Worm (Caenorhabditis elegans) whole organism, L4/young adult: ENCODE data around the gene tag-322.

Experiments used
- W03F9.2 ChIP-seq: fragments of 150-350 bp; optimal IDR thresholded peaks from 2 replicates; lab custom pipeline; 2014; ENCODE audit warnings: missing biosample characterization, missing genetic modification characterization
- dao-5 ChIP-seq: sonication (generic microtip); optimal IDR thresholded peaks from 2 replicates; lab custom pipeline; 2016; ENCODE audit warnings: missing genotype, missing genetic modification characterization, moderate library complexity, missing compliant biosample characterization
- him-1 ChIP-seq: sonication (generic microtip); optimal IDR thresholded peaks from 2 replicates; lab custom pipeline; 2016; ENCODE audit warnings: missing genotype, missing genetic modification reagents, missing genetic modification characterization, missing compliant biosample characterization

Gene tag-322

ce11 chrIV:7774206-7774605 lies 11.2 kb downstream of the tag-322 start, which contains the start of the genes hcf-1 and swd-2.2:
hcf-1 (minus strand) TSS chrIV:7774275.
swd-2.2 (plus strand) TSS chrIV:7774411.
- TF ChIP-seq him-1: no peak
- TF ChIP-seq dao-5 (tag; lab: Kevin White, UChicago): no peak
- peak; percentile 46 for TF ChIP-seq W03F9.2

- TF ChIP-seq him-1 (no peak), dao-5 (tag; lab: Kevin White, UChicago) (no peak), W03F9.2 (no peak)
These were observed 15.2 kb downstream of the tag-322 start, which contains the start of gene rdl-1 for ce11 chrIV:7770162-7770561. rdl-1 (minus strand) TSS chrIV:7770262.

ce11 chrIV:7764319-7764718 lies 21.0 kb downstream of the tag-322 start:
- TF ChIP-seq dao-5 (tag; lab: Kevin White, UChicago): no peak
- TF ChIP-seq him-1: no peak
- peak; percentile 37 for TF ChIP-seq W03F9.2

DNA sequence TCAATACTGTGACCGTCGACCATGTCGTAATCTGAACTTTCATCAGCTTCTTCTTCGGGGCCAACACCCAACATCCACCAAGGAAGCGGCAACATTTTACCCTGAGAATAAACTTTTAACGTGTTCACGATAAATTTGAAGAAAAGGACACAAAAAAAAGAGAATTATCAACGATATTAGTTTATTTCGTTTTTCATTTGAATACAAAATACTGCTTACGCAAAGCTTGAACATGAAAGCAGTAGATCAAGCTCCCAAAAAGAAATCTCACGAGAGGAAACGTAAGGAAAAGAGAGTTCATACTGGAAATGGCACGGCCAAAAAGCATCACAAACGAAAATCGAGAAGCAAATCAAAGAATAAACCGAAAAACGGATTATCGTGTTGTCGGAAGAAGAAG lies 21.6 kb downstream of the tag-322 start, which contains the start of the genes C46A5.6 and C46A5.1:
Gene C46A5.6, minus strand, starts transcription at position 101 of the 400 bp plus-strand sequence.
Gene C46A5.1, plus strand, starts transcription at position 184 of the 400 bp plus-strand sequence.
- TF ChIP-seq dao-5 (tag; lab: Kevin White, UChicago) (no peak), him-1 (no peak), W03F9.2 (no peak)

- TF ChIP-seq him-1 (no peak), W03F9.2 (no peak), dao-5 (tag; lab: Kevin White, UChicago) (no peak)
These were observed 25.2 kb downstream of the tag-322 start, which contains the start of gene del-7 for ce11 chrIV:7760117-7760516. del-7 (plus strand) TSS chrIV:7760417.

ce11 chrIV:7759527-7759926 lies 25.8 kb downstream of the tag-322 start, which contains the start of gene dsb-3:
dsb-3 (minus strand) TSS chrIV:7759627.
- TF ChIP-seq W03F9.2: no peak
- TF ChIP-seq dao-5 (tag; lab: Kevin White, UChicago): no peak
- TF ChIP-seq him-1: no peak

- TF ChIP-seq him-1: no peak
- TF ChIP-seq dao-5 (tag; lab: Kevin White, UChicago): no peak
- TF ChIP-seq W03F9.2: no peak
These were observed 28.1 kb downstream of the tag-322 start, which contains the start of gene C46A5.4 for ce11 chrIV:7757245-7757644. C46A5.4 (minus strand) TSS chrIV:7757345.

- TF ChIP-seq him-1: no peak
- no peak for TF ChIP-seq W03F9.2
- no peak for TF ChIP-seq dao-5 (tag; lab: Kevin White, UChicago)
These were observed 31.2 kb downstream of the tag-322 start for ce11 chrIV:7754114-7754513.

ce11 chrIV:7753108-7753507 lies 32.2 kb downstream of the tag-322 start, which contains the start of gene col-14:
col-14 (plus strand) TSS chrIV:7753408.
- no peak for TF ChIP-seq W03F9.2
- no peak for TF ChIP-seq him-1
- no peak for TF ChIP-seq dao-5 (tag; lab: Kevin White, UChicago)

- no peak for TF ChIP-seq him-1
- no peak for TF ChIP-seq W03F9.2
- no peak for TF ChIP-seq dao-5 (tag; lab: Kevin White, UChicago)
These were observed 37.5 kb downstream of the tag-322 start, which contains the start of gene klo-1 for ce11 chrIV:7747838-7748237. klo-1 (minus strand) TSS chrIV:7748225.

- TF ChIP-seq W03F9.2 (no peak), dao-5 (tag; lab: Kevin White, UChicago) (no peak), him-1 (no peak)
These were observed 41.8 kb downstream of the tag-322 start, which contains the start of gene npr-35 for ce11 chrIV:7743539-7743938. npr-35 (plus strand) TSS chrIV:7743839.

ce11 chrIV:7736616-7737015 lies 48.7 kb downstream of the tag-322 start:
- TF ChIP-seq him-1 (no peak), W03F9.2 (no peak), dao-5 (tag; lab: Kevin White, UChicago) (no peak)

DNA sequence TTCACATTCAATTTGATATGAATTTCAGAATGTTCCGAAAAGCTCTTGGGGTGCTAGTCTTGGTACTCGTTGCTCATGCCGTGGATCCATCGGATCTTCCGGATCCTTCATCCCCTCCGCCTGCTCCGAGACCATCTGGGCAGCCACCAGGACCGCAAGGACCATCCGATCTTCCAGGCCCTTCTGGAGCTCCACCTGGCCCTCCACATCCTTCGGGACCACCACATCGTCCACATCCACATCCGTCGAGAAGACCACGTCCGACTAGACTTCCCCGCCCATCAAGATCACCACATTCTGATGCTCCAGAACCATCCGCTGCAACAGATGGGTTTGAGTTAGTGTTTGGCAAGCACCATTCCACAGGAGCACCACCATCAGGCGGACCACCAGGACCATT lies 50.7 kb downstream of the tag-322 start, which contains the start of gene clx-1:
Gene clx-1, plus strand, starts transcription at position 30 of the 400 bp plus-strand sequence.
- no peak for TF ChIP-seq him-1
- no peak for TF ChIP-seq dao-5 (tag; lab: Kevin White, UChicago)
- no peak for TF ChIP-seq W03F9.2

DNA sequence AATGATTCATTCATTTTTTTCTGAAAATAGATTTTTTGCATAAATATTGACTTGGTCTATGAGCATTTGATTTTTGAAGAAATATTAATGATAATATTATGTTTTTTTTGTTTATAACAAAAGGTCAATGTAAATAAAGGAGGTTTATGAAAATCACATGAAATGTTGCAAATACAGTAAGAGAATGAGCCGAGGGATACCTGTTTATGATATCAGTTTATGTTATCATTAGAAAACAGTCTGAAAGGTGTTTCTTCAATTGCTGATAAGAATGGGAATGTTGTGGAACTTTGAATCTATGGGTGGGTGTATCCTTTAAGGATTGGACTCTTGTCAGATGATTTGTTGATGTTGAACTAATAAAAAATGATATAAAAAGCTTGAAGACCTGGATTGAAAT lies 51.2 kb downstream of the tag-322 start:
- TF ChIP-seq dao-5 (tag; lab: Kevin White, UChicago) (no peak), W03F9.2 (no peak), him-1 (no peak)
